Worm (Caenorhabditis elegans) whole organism, young adult: ENCODE results near the gene Y38F1A.4.
"Not testable (repeated sequence)": the region's sequence is repeated elsewhere in the genome, so short reads cannot be mapped to it uniquely, and the experiment has no call there.

Experiments
- C06A6.2 ChIP-seq: fragments of 200-800 bp; sonication (Bioruptor generic); conservative IDR thresholded peaks from 2 replicates; pipeline ENCODE4 v1.3.6; 2022; ENCODE audit warnings: missing genetic modification characterization, missing compliant biosample characterization
- C17E4.6 ChIP-seq: fragments of 200-800 bp; sonication (Bioruptor generic); IDR thresholded peaks from 2 replicates; pipeline ENCODE4 v1.3.6; 2022; ENCODE audit warnings: missing genetic modification reagents, missing genetic modification characterization, missing compliant biosample characterization
- F33H1.4 ChIP-seq: fragments of 200-800 bp; sonication (Bioruptor generic); IDR thresholded peaks from 2 replicates; pipeline ENCODE4 v1.3.6; 2022; ENCODE audit warnings: missing genetic modification reagents, missing genetic modification characterization, missing compliant biosample characterization
- F57A8.1 ChIP-seq: fragments of 200-800 bp; sonication (Bioruptor generic); optimal IDR thresholded peaks from 2 replicates; lab custom pipeline; 2018; ENCODE audit warnings: mild to moderate bottlenecking, missing genetic modification characterization, moderate library complexity, missing compliant biosample characterization
- K11D2.4 ChIP-seq: fragments of 200-800 bp; sonication (Bioruptor generic); IDR thresholded peaks from 2 replicates; pipeline ENCODE4 v1.3.6; 2022; ENCODE audit warnings: missing genetic modification reagents, missing genetic modification characterization, missing compliant biosample characterization
- Y53G8AR.9 ChIP-seq: fragments of 200-800 bp; sonication (Bioruptor generic); conservative IDR thresholded peaks from 2 replicates; pipeline ENCODE4 v1.3.6; 2022; ENCODE audit warnings: missing genetic modification reagents, missing genetic modification characterization, missing compliant biosample characterization
- Y56A3A.18 ChIP-seq: fragments of 200-800 bp; sonication (Bioruptor generic); IDR thresholded peaks from 2 replicates; pipeline ENCODE4 v1.3.6; 2022; ENCODE audit warnings: missing genetic modification reagents, missing genetic modification characterization, missing compliant biosample characterization
- Y95B8A.8 ChIP-seq: fragments of 200-800 bp; sonication (Bioruptor generic); IDR thresholded peaks from 2 replicates; pipeline ENCODE4 v1.3.6; 2022; ENCODE audit warnings: missing genetic modification reagents, missing genetic modification characterization, missing compliant biosample characterization
- akir-1 ChIP-seq: fragments of 200-800 bp; sonication (Bioruptor generic); optimal IDR thresholded peaks from 2 replicates; lab custom pipeline; 2018; ENCODE audit warnings: mild to moderate bottlenecking, missing genetic modification characterization, moderate library complexity, missing compliant biosample characterization
- aptf-2 ChIP-seq: fragments of 200-800 bp; sonication (Bioruptor generic); conservative IDR thresholded peaks from 2 replicates; pipeline ENCODE4 v1.3.6; 2022; ENCODE audit warnings: missing genetic modification reagents, missing genetic modification characterization, missing compliant biosample characterization
- atf-7 ChIP-seq: sonication (generic microtip); optimal IDR thresholded peaks from 2 replicates; lab custom pipeline; 2017; ENCODE audit warnings: mild to moderate bottlenecking, missing genetic modification characterization, missing compliant biosample characterization
- attf-5 ChIP-seq: fragments of 200-800 bp; sonication (Bioruptor generic); optimal IDR thresholded peaks from 2 replicates; lab custom pipeline; 2018; ENCODE audit warnings: mild to moderate bottlenecking, missing genetic modification characterization, missing compliant biosample characterization
- bed-2 ChIP-seq: fragments of 200-800 bp; sonication (Bioruptor generic); IDR thresholded peaks from 2 replicates; pipeline ENCODE4 v1.3.6; 2022; ENCODE audit warnings: missing genetic modification reagents, missing genetic modification characterization, missing compliant biosample characterization
- cebp-1 ChIP-seq, 2 experiments: fragments of 200-800 bp in 1 of 2; sonication (Bioruptor generic) in 1 of 2; sonication (generic microtip) in 1 of 2; IDR thresholded peaks in 1 of 2; optimal IDR thresholded peaks in 1 of 2; 2 replicates each; pipeline versions ENCODE4 v1.3.6 to Lab custom; 2017 to 2022; ENCODE audit warnings: missing compliant biosample characterization in 2 of 2, missing genetic modification characterization in 2 of 2, mild to moderate bottlenecking in 1 of 2, missing genetic modification reagents in 1 of 2, moderate library complexity in 1 of 2
- ceh-100 ChIP-seq: fragments of 200-800 bp; sonication (Bioruptor generic); IDR thresholded peaks from 2 replicates; pipeline ENCODE4 v1.3.6; 2022; ENCODE audit warnings: missing genetic modification reagents, missing genetic modification characterization, missing compliant biosample characterization
- dox-1 ChIP-seq: fragments of 200-800 bp; sonication (Bioruptor generic); IDR thresholded peaks from 2 replicates; pipeline ENCODE4 v1.3.6; 2022; ENCODE audit warnings: missing genetic modification reagents, missing genetic modification characterization, missing compliant biosample characterization
- efl-1 ChIP-seq: fragments of 150-350 bp; optimal IDR thresholded peaks from 2 replicates; lab custom pipeline; 2014; ENCODE audit warnings: missing biosample characterization, missing genetic modification reagents, missing genetic modification characterization
- egl-18 ChIP-seq: fragments of 200-800 bp; sonication (Bioruptor generic); IDR thresholded peaks from 2 replicates; pipeline ENCODE4 v1.3.6; 2022; ENCODE audit warnings: missing genetic modification reagents, missing genetic modification characterization, missing compliant biosample characterization
- egl-44 ChIP-seq: fragments of 200-800 bp; sonication (Bioruptor generic); IDR thresholded peaks from 2 replicates; pipeline ENCODE4 v1.3.6; 2022; ENCODE audit warnings: missing genetic modification reagents, missing genetic modification characterization, missing compliant biosample characterization
- ekl-4 ChIP-seq: fragments of 200-800 bp; sonication (Bioruptor generic); IDR thresholded peaks from 2 replicates; pipeline ENCODE4 v1.3.6; 2022; ENCODE audit warnings: missing genetic modification reagents, missing genetic modification characterization, missing compliant biosample characterization
- gei-17 ChIP-seq: fragments of 200-800 bp; sonication (Bioruptor generic); optimal IDR thresholded peaks from 2 replicates; lab custom pipeline; 2018; ENCODE audit warnings: mild to moderate bottlenecking, missing genetic modification characterization, missing compliant biosample characterization
- hlh-12 ChIP-seq: sonication (generic microtip); optimal IDR thresholded peaks from 2 replicates; lab custom pipeline; 2016; ENCODE audit warnings: missing genetic modification characterization, missing compliant biosample characterization
- hmg-1.2 ChIP-seq: fragments of 200-800 bp; sonication (Bioruptor generic); IDR thresholded peaks from 2 replicates; pipeline ENCODE4 v1.3.6; 2022; ENCODE audit warnings: missing genetic modification reagents, missing genetic modification characterization, missing compliant biosample characterization
- hmg-20 ChIP-seq: fragments of 200-800 bp; sonication (Bioruptor generic); IDR thresholded peaks from 2 replicates; pipeline ENCODE4 v1.3.6; 2022; ENCODE audit warnings: missing genetic modification reagents, missing genetic modification characterization, missing compliant biosample characterization
- hsf-1 ChIP-seq: fragments of 200-800 bp; sonication (Bioruptor generic); IDR thresholded peaks from 2 replicates; pipeline ENCODE4 v1.3.6; 2022; ENCODE audit warnings: missing genetic modification reagents, missing genetic modification characterization, missing compliant biosample characterization
- lag-1 ChIP-seq: fragments of 200-800 bp; sonication (Bioruptor generic); IDR thresholded peaks from 2 replicates; pipeline ENCODE4 v1.3.6; 2022; ENCODE audit warnings: missing genetic modification reagents, missing genetic modification characterization, missing compliant biosample characterization
- let-526 ChIP-seq: fragments of 200-800 bp; sonication (Bioruptor generic); IDR thresholded peaks from 2 replicates; pipeline ENCODE4 v1.3.6; 2022; ENCODE audit warnings: missing genetic modification reagents, missing genetic modification characterization, missing compliant biosample characterization
- lin-26 ChIP-seq: fragments of 200-800 bp; sonication (Bioruptor generic); IDR thresholded peaks from 2 replicates; pipeline ENCODE4 v1.3.6; 2022; ENCODE audit warnings: missing genetic modification reagents, missing genetic modification characterization, missing compliant biosample characterization
- lin-40 ChIP-seq: sonication (generic microtip); optimal IDR thresholded peaks from 2 replicates; lab custom pipeline; 2016; ENCODE audit warnings: missing genetic modification characterization, mild to moderate bottlenecking, missing compliant biosample characterization, missing genotype, missing genetic modification reagents
- lin-54 ChIP-seq: fragments of 200-800 bp; sonication (Bioruptor generic); optimal IDR thresholded peaks from 2 replicates; lab custom pipeline; 2018; ENCODE audit warnings: mild to moderate bottlenecking, missing genetic modification characterization, missing compliant biosample characterization
- madf-3 ChIP-seq: fragments of 200-800 bp; sonication (Bioruptor generic); IDR thresholded peaks from 2 replicates; pipeline ENCODE4 v1.3.6; 2022; ENCODE audit warnings: missing genetic modification reagents, missing genetic modification characterization, missing compliant biosample characterization
- madf-6 ChIP-seq: fragments of 200-800 bp; sonication (Bioruptor generic); IDR thresholded peaks from 2 replicates; pipeline ENCODE4 v1.3.6; 2022; ENCODE audit warnings: missing genetic modification reagents, missing genetic modification characterization, missing compliant biosample characterization
- mcd-1 ChIP-seq: fragments of 200-800 bp; sonication (Bioruptor generic); IDR thresholded peaks from 2 replicates; pipeline ENCODE4 v1.3.6; 2022; ENCODE audit warnings: missing genetic modification reagents, missing genetic modification characterization, missing compliant biosample characterization
- nfyb-1 ChIP-seq: fragments of 200-800 bp; sonication (Bioruptor generic); IDR thresholded peaks from 2 replicates; pipeline ENCODE4 v1.3.6; 2022; ENCODE audit warnings: missing genetic modification reagents, missing genetic modification characterization, missing compliant biosample characterization
- nhr-179 ChIP-seq: sonication (generic microtip); optimal IDR thresholded peaks from 2 replicates; lab custom pipeline; 2016; ENCODE audit warnings: mild to moderate bottlenecking, missing genetic modification characterization, missing compliant biosample characterization
- nhr-80 ChIP-seq: sonication (generic microtip); optimal IDR thresholded peaks from 2 replicates; lab custom pipeline; 2016; ENCODE audit warnings: missing genetic modification characterization, missing compliant biosample characterization
- pbrm-1 ChIP-seq: fragments of 200-800 bp; sonication (Bioruptor generic); IDR thresholded peaks from 2 replicates; pipeline ENCODE4 v1.3.6; 2022; ENCODE audit warnings: missing genetic modification reagents, missing genetic modification characterization, missing compliant biosample characterization
- rcor-1 ChIP-seq: fragments of 200-800 bp; sonication (Bioruptor generic); IDR thresholded peaks from 2 replicates; pipeline ENCODE4 v1.3.6; 2022; ENCODE audit warnings: missing genetic modification reagents, missing genetic modification characterization, missing compliant biosample characterization
- snpc-4 ChIP-seq, 5 experiments: fragments of 150-350 bp in 1 of 5; sonication (generic microtip) in 4 of 5; optimal IDR thresholded peaks; 2 replicates each; lab custom pipeline; 2014 to 2018; ENCODE audit warnings: missing genetic modification characterization in 5 of 5, missing biosample characterization in 3 of 5, antibody characterized with exemption in 2 of 5, mild to moderate bottlenecking in 2 of 5, missing compliant biosample characterization in 2 of 5, missing genotype in 2 of 5, moderate library complexity in 2 of 5, missing genetic modification reagents in 1 of 5
- sptf-2 ChIP-seq: fragments of 200-800 bp; sonication (Bioruptor generic); optimal IDR thresholded peaks from 2 replicates; lab custom pipeline; 2018; ENCODE audit warnings: mild to moderate bottlenecking, missing genetic modification characterization, missing compliant biosample characterization
- tbp1 ChIP-seq: fragments of 200-800 bp; sonication (Bioruptor generic); optimal IDR thresholded peaks from 2 replicates; lab custom pipeline; 2018; ENCODE audit warnings: mild to moderate bottlenecking, missing genetic modification characterization, missing compliant biosample characterization
- unc-130 ChIP-seq: sonication (generic microtip); optimal IDR thresholded peaks from 2 replicates; lab custom pipeline; 2016; ENCODE audit warnings: missing genetic modification reagents, missing genetic modification characterization, missing compliant biosample characterization
- ztf-18 ChIP-seq: sonication (generic microtip); optimal IDR thresholded peaks from 2 replicates; lab custom pipeline; 2016; ENCODE audit warnings: missing genotype, mild to moderate bottlenecking, missing genetic modification characterization, missing compliant biosample characterization
- ztf-28 ChIP-seq: fragments of 200-800 bp; sonication (Bioruptor generic); IDR thresholded peaks from 2 replicates; pipeline ENCODE4 v1.3.6; 2022; ENCODE audit warnings: missing genetic modification reagents, missing genetic modification characterization, missing compliant biosample characterization
- ztf-3 ChIP-seq: fragments of 200-800 bp; sonication (Bioruptor generic); optimal IDR thresholded peaks from 2 replicates; lab custom pipeline; 2018; ENCODE audit warnings: mild to moderate bottlenecking, missing genetic modification characterization, missing compliant biosample characterization
- ztf-6 ChIP-seq: fragments of 200-800 bp; sonication (Bioruptor generic); IDR thresholded peaks from 2 replicates; pipeline ENCODE4 v1.3.6; 2022; ENCODE audit warnings: missing genetic modification reagents, missing genetic modification characterization, missing compliant biosample characterization

Y38F1A.4 gene

DNA sequence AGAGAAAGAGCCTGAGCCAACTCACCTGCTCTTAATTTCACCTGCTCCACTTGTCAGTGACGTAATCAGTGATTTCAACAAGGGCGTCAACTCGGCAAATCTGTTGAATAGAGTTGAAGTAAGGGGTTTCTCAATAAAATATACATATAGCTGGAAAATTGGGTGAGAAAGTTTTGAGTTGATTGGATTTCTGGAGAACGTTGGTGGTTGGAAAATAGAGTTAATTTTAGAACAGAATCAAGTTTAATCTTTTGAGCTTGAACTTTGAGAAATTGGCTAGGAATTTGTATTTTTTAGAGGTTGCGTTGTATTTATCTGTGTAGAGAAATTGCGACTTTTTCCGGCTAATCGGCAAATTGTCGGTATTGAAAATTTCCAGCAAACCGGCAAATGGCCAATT is at the start of gene Y38F1A.4:
Gene Y38F1A.4 (minus strand): TSS at position 101 of the 400 bp plus-strand sequence.
- TF ChIP-seq ztf-3 (GFP tag; lab: Kevin White, UChicago), result no peak
- TF ChIP-seq unc-130 (GFP tag; lab: Kevin White, UChicago), result no peak
- no peak for TF ChIP-seq ztf-18
- no peak for TF ChIP-seq sptf-2
- TF ChIP-seq akir-1 (GFP tag; lab: Kevin White, UChicago), result no peak
- no peak for TF ChIP-seq nhr-179 (tag; lab: Kevin White, UChicago)
- no peak for TF ChIP-seq efl-1 (GFP tag; lab: Kevin White, UChicago)
- no peak for TF ChIP-seq bed-2 (GFP tag; lab: Robert Waterston, UW)
- no peak for TF ChIP-seq F57A8.1 (GFP tag; lab: Kevin White, UChicago)
- TF ChIP-seq lin-54 (GFP tag; lab: Kevin White, UChicago), result no peak
- TF ChIP-seq snpc-4 (GFP tag; optimal IDR thresholded peaks at IDR 0.05; lab: Kevin White, UChicago), result no peak
- no peak for TF ChIP-seq snpc-4 (tag; optimal IDR thresholded peaks at IDR 0.05; lab: Kevin White, UChicago)
- TF ChIP-seq hlh-12, result no peak
- no peak for TF ChIP-seq ztf-28
- no peak for TF ChIP-seq attf-5 (GFP tag; lab: Kevin White, UChicago)

ce11 chrII:13016381-13016780 is 46.9 kb upstream of the Y38F1A.4 start:
- TF ChIP-seq tbp1 (peak; percentile 64), lin-54 (GFP tag; lab: Kevin White, UChicago) (peak; percentile 41), dox-1 (peak; percentile 77), ztf-6 (GFP tag; lab: Robert Waterston, UW) (peak; percentile 63; the same call in 1 of the 2 replicates), atf-7 (tag; lab: Kevin White, UChicago) (peak; percentile 25), let-526 (GFP tag; lab: Robert Waterston, UW) (peak; percentile 91), snpc-4 (tag; optimal IDR thresholded peaks at IDR 0.05; lab: Kevin White, UChicago) (peak in 2 of 4 experiments; percentile 42 to 58), hmg-1.2 (GFP tag; lab: Robert Waterston, UW) (peak; percentile 81), pbrm-1 (peak; percentile 100), C06A6.2 (GFP tag; lab: Robert Waterston, UW) (peak; percentile 92), egl-44 (GFP tag; lab: Robert Waterston, UW) (0 out of 2 replicates have a peak, but pooled peaks have one; percentile 47), egl-18 (GFP tag; lab: Robert Waterston, UW) (peak; percentile 41; the same call in 1 of the 2 replicates), K11D2.4 (GFP tag; lab: Robert Waterston, UW) (peak; percentile 93), hsf-1 (0 out of 2 replicates have a peak, but pooled peaks have one; percentile 59), C17E4.6 (0 out of 2 replicates have a peak, but pooled peaks have one; percentile 39), hmg-20 (GFP tag; lab: Robert Waterston, UW) (peak; percentile 81), madf-3 (GFP tag; lab: Robert Waterston, UW) (peak; percentile 84), Y95B8A.8 (GFP tag; lab: Robert Waterston, UW) (0 out of 2 replicates have a peak, but pooled peaks have one; percentile 55), lag-1 (GFP tag; lab: Robert Waterston, UW) (peak; percentile 65; the same call in 1 of the 2 replicates), aptf-2 (GFP tag; lab: Robert Waterston, UW) (peak; percentile 44; the same call in 1 of the 2 replicates), Y53G8AR.9 (GFP tag; lab: Robert Waterston, UW) (peak; percentile 97), mcd-1 (GFP tag; lab: Robert Waterston, UW) (peak; percentile 89), lin-40 (tag; lab: Kevin White, UChicago) (peak; percentile 86), lin-26 (GFP tag; lab: Robert Waterston, UW) (peak; percentile 66; the same call in 1 of the 2 replicates), nfyb-1 (GFP tag; lab: Robert Waterston, UW) (peak; percentile 94), ceh-100 (GFP tag; lab: Robert Waterston, UW) (peak; percentile 76), cebp-1 (GFP tag; IDR thresholded peaks at IDR 0.05; lab: Robert Waterston, UW) (peak; percentile 65), cebp-1 (tag; optimal IDR thresholded peaks at IDR 0.05; lab: Kevin White, UChicago) (peak; percentile 76), F33H1.4 (GFP tag; lab: Robert Waterston, UW) (peak; percentile 49), nhr-80 (tag; lab: Kevin White, UChicago) (peak; percentile 39), gei-17 (peak; percentile 11), ekl-4 (peak; percentile 86), Y56A3A.18 (GFP tag; lab: Robert Waterston, UW) (peak; percentile 96), madf-6 (GFP tag; lab: Robert Waterston, UW) (peak; percentile 60), rcor-1 (GFP tag; lab: Robert Waterston, UW) (peak; percentile 91)
- not testable (repeated sequence) for TF ChIP-seq snpc-4 (GFP tag; optimal IDR thresholded peaks at IDR 0.05; lab: Kevin White, UChicago)
